Worm (Caenorhabditis elegans) whole organism, early embryonic: ENCODE results near the gene hrg-2.

Source experiments
- B0310.2 ChIP-seq: sonication (generic microtip); optimal IDR thresholded peaks from 2 replicates; lab custom pipeline; 2016; ENCODE audit warnings: mild to moderate bottlenecking, missing genetic modification characterization, missing compliant biosample characterization
- F13C5.2 ChIP-seq: sonication (generic microtip); optimal IDR thresholded peaks from 2 replicates; lab custom pipeline; 2017; ENCODE audit warnings: mild to moderate bottlenecking, missing genetic modification characterization, inconsistent platforms, missing compliant biosample characterization
- aly-1 ChIP-seq: sonication (generic microtip); optimal IDR thresholded peaks from 2 replicates; lab custom pipeline; 2016; ENCODE audit warnings: missing genetic modification characterization, missing compliant biosample characterization
- ama-1 ChIP-seq: fragments of 150-350 bp; optimal IDR thresholded peaks from 2 replicates; lab custom pipeline; 2014
- ceh-13 ChIP-seq: fragments of 200-800 bp; sonication (Bioruptor generic); optimal IDR thresholded peaks from 2 replicates; lab custom pipeline; 2018; ENCODE audit warnings: mild to moderate bottlenecking, missing genetic modification characterization, missing compliant biosample characterization
- hmbx-1 ChIP-seq: sonication (generic microtip); optimal IDR thresholded peaks from 2 replicates; lab custom pipeline; 2016; ENCODE audit warnings: mild to moderate bottlenecking, missing genetic modification characterization, missing compliant biosample characterization
- hmg-4 ChIP-seq: fragments of 200-800 bp; sonication (Bioruptor generic); optimal IDR thresholded peaks from 2 replicates; lab custom pipeline; 2018; ENCODE audit warnings: mild to moderate bottlenecking, missing genetic modification characterization, missing compliant biosample characterization

DNA sequence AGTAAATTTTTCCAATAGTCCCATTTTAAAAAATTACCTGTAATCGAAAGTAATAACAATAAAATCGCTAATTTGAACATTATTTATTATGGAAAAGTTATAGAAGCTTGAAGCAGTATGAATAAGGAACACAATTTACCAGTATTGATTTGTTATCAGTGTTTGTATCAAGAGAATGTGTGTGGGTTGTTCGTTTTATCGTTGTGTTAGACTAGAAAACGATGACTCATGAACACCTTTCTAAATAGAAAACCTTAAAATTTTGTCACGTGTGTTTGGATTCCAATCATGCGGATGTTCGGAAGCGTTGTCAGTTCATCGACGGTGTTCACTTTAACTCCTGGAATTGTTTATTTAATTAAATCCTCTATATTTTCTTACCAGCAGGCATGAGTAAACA lies 21.8 kb upstream of the hrg-2 start, which contains the start of gene C54D10.13:
- TF ChIP-seq B0310.2 (tag; lab: Kevin White, UChicago) (no peak), ama-1 (lab: Kevin White, UChicago) (no peak), hmg-4 (no peak), F13C5.2 (no peak), ceh-13 (GFP tag; lab: Kevin White, UChicago) (no peak), hmbx-1 (tag; lab: Kevin White, UChicago) (no peak), aly-1 (no peak)
